Worm (Caenorhabditis elegans): ENCODE data around the gene pros-1.

DNA sequence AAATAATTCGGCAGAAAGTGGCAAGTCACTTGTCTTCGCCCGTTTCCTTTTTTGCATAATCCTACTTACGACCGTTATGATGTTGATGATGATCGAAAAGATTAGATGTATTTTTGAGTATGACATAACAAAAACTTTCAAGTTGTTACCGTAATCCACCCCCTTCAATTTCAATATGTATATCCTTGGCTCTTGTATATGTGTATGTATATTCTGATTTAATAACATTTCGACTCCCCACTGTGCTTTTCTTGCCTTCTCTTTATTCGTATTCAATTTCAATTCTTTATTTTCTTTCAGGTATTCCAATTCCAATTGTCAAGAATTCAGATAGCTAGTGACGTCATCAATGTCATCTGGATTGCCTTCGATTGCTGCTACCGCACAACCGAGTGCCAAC is at the start of gene pros-1:
- TF ChIP-seq ahr-1 (tag; optimal IDR thresholded peaks at IDR 0.05) (no peak), Y22D7AL.16 (tag; optimal IDR thresholded peaks at IDR 0.05) (no peak), pag-3 (tag; optimal IDR thresholded peaks at IDR 0.05; ENCODE audit: borderline replicate concordance) (no peak), lin-11 (tag; optimal IDR thresholded peaks at IDR 0.05) (no peak), tbx-2 (tag; optimal IDR thresholded peaks at IDR 0.05) (no peak)

Data from whole organism, late embryonic.